Worm (Caenorhabditis elegans) whole organism, young adult: Measurements from ENCODE around the gene ttr-41.

Experiments
- F37B4.10 ChIP-seq: fragments of 200-800 bp; sonication (Bioruptor generic); IDR thresholded peaks from 2 replicates; pipeline ENCODE4 v1.3.6; 2022; ENCODE audit warnings: missing genetic modification characterization, missing compliant biosample characterization
- ets-4 ChIP-seq: fragments of 200-800 bp; sonication (Bioruptor generic); optimal IDR thresholded peaks from 2 replicates; lab custom pipeline; 2018; ENCODE audit warnings: mild to moderate bottlenecking, missing genetic modification characterization, missing compliant biosample characterization
- hlh-26 ChIP-seq: fragments of 200-800 bp; sonication (Bioruptor generic); conservative IDR thresholded peaks from 2 replicates; pipeline ENCODE4 v1.3.6; 2022; ENCODE audit warnings: missing genetic modification reagents, missing genetic modification characterization, missing compliant biosample characterization

- TF ChIP-seq hlh-26 (GFP tag; lab: Robert Waterston, UW) (no peak), F37B4.10 (GFP tag; lab: Robert Waterston, UW) (no peak), ets-4 (GFP tag; lab: Kevin White, UChicago) (no peak)
Observed at ce11 chrII:4726120-4726519, 1.5 kb downstream of the ttr-41 start, which contains the start of gene F10G7.10.
